Worm (Caenorhabditis elegans) whole organism, L4 larva: ENCODE results near the gene cyp-34A5.

Source experiments
- ama-1 ChIP-seq: fragments of 150-350 bp; optimal IDR thresholded peaks from 2 replicates; lab custom pipeline; 2014; ENCODE audit warnings: inconsistent platforms, mixed read lengths
- ceh-28 ChIP-seq: fragments of 150-350 bp; optimal IDR thresholded peaks from 2 replicates; lab custom pipeline; 2014; ENCODE audit warnings: missing biosample characterization, missing genetic modification reagents, missing genetic modification characterization
- jun-1 ChIP-seq: fragments of 150-350 bp; optimal IDR thresholded peaks from 2 replicates; lab custom pipeline; 2014; ENCODE audit warnings: missing biosample characterization, missing genetic modification reagents, missing genetic modification characterization
- lin-15B ChIP-seq: fragments of 150-350 bp; sonication (generic microtip); optimal IDR thresholded peaks from 3 replicates; lab custom pipeline; 2014; ENCODE audit warnings: missing biosample characterization, missing genetic modification characterization
- nhr-10 ChIP-seq: fragments of 150-350 bp; optimal IDR thresholded peaks from 2 replicates; lab custom pipeline; 2014; ENCODE audit warnings: missing biosample characterization, missing genetic modification characterization
- unc-62 ChIP-seq, 3 experiments: fragments of 150-350 bp in 1 of 3; sonication (generic microtip); optimal IDR thresholded peaks in 2 of 3; peaks in 1 of 3; 1 replicate in 1 of 3; 2 replicates in 2 of 3; lab custom pipeline; 2014 to 2017; ENCODE audit warnings: missing biosample characterization in 3 of 3, missing genetic modification characterization in 3 of 3, missing genetic modification reagents in 3 of 3, missing genotype in 1 of 3
- zag-1 ChIP-seq: fragments of 150-350 bp; optimal IDR thresholded peaks from 2 replicates; lab custom pipeline; 2014; ENCODE audit warnings: missing biosample characterization, missing genetic modification characterization

DNA sequence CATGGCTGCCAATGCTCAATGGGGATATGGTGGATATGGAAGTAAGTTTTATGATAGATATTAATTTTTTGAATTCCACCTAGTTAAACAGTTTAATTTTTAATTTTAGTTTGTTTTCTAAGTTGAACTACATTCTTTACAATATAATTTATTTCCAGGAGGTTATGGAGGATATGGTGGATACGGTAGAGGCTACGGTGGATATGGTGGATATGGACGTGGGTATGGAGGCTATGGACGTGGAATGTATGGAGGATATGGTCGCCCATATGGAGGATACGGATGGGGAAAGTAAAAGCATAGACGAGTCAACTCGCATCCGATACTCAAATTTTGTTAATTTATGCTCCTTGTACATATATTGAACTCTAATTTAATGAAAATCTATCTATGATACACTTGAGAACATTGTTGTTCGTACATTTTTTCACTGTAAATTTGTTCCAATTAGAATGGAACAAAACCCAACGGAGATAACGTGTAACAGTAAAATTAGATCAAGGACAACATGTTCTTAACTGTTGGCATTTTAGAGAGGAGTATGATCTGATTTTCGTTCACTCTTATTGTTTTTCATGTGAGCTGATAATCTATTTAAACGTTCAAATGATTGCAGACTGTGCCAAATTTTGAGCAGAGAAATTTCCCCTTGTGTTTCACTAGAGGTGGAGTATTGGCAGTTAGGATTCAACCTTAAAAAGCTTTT lies 22.9 kb upstream of the cyp-34A5 start:
- TF ChIP-seq nhr-10 (tag; lab: Kevin White, UChicago) (no peak), jun-1 (tag; lab: Kevin White, UChicago) (no peak), ceh-28 (tag; lab: Kevin White, UChicago) (no peak), zag-1 (no peak), unc-62 (GFP tag; optimal IDR thresholded peaks at IDR 0.05 in 1 of 2; lab: Kevin White, UChicago) (peak in 1 of 2 experiments; percentile 84), unc-62 (tag; optimal IDR thresholded peaks at IDR 0.05; lab: Kevin White, UChicago) (no peak), lin-15B (tag; lab: Kevin White, UChicago) (no peak), ama-1 (lab: Kevin White, UChicago) (no peak)
